Worm (Caenorhabditis elegans): Measurements from ENCODE around the gene srh-234.

- TF ChIP-seq zag-1 (tag; optimal IDR thresholded peaks at IDR 0.05) = no peak
- no peak for TF ChIP-seq F13H6.1 (tag; optimal IDR thresholded peaks at IDR 0.05)
- TF ChIP-seq nhr-12 (tag; optimal IDR thresholded peaks at IDR 0.05) = no peak
- no peak for TF ChIP-seq nhr-10 (tag; optimal IDR thresholded peaks at IDR 0.05)
- TF ChIP-seq unc-39 (tag; optimal IDR thresholded peaks at IDR 0.05) = no peak
- no peak for TF ChIP-seq ceh-16 (tag; optimal IDR thresholded peaks at IDR 0.05)
- no peak for TF ChIP-seq C34F6.9 (tag; optimal IDR thresholded peaks at IDR 0.05)
- TF ChIP-seq blmp-1 (tag; optimal IDR thresholded peaks at IDR 0.05; ENCODE audit: insufficient read depth) = no peak
Measured at ce11 chrV:7618114-7618513, 33.5 kb downstream of the srh-234 start, which contains the start of gene C50E3.15.

All from whole organism, L2 larva.